Fruit fly (Drosophila melanogaster) whole organism, adult: ENCODE results near the gene CG43446.

Source experiments
- CG12768 ChIP-seq: fragments of 200-800 bp; sonication (Bioruptor generic); optimal IDR thresholded peaks from 2 replicates; lab custom pipeline; 2017; ENCODE audit warnings: missing biosample characterization, missing genetic modification characterization, mild to moderate bottlenecking, moderate library complexity, missing genetic modification reagents
- CG1620 ChIP-seq: fragments of 200-800 bp; sonication (Bioruptor generic); optimal IDR thresholded peaks from 2 replicates; lab custom pipeline; 2016; ENCODE audit warnings: missing biosample characterization, missing genetic modification characterization
- CG33017 ChIP-seq: fragments of 200-800 bp; sonication (Bioruptor generic); optimal IDR thresholded peaks from 2 replicates; lab custom pipeline; 2018; ENCODE audit warnings: missing biosample characterization, mild to moderate bottlenecking, missing genetic modification characterization, moderate library complexity
- CG7045 ChIP-seq: fragments of 200-800 bp; sonication (Bioruptor generic); optimal IDR thresholded peaks from 2 replicates; lab custom pipeline; 2017; ENCODE audit warnings: missing biosample characterization, mild to moderate bottlenecking, missing genetic modification characterization
- Clk ChIP-seq: fragments of 200-800 bp; sonication (Bioruptor generic); optimal IDR thresholded peaks from 2 replicates; lab custom pipeline; 2017; ENCODE audit warnings: missing biosample characterization, missing genetic modification characterization
- Hr96 ChIP-seq: fragments of 200-800 bp; sonication (Bioruptor generic); optimal IDR thresholded peaks from 2 replicates; lab custom pipeline; 2016; ENCODE audit warnings: missing biosample characterization, missing genetic modification characterization
- Mnt ChIP-seq: fragments of 200-800 bp; sonication (Bioruptor generic); optimal IDR thresholded peaks from 2 replicates; lab custom pipeline; 2016; ENCODE audit warnings: missing biosample characterization, mild to moderate bottlenecking, missing genetic modification characterization
- bab1 ChIP-seq: fragments of 200-800 bp; sonication (Bioruptor generic); optimal IDR thresholded peaks from 3 replicates; lab custom pipeline; 2019; ENCODE audit warnings: missing biosample characterization, mild to moderate bottlenecking, missing genetic modification characterization, moderate library complexity
- kay ChIP-seq: fragments of 200-800 bp; sonication (Bioruptor generic); peaks from one replicate; lab custom pipeline; 2016; ENCODE audit warnings: missing biosample characterization, missing genetic modification characterization, borderline replicate concordance
- ovo ChIP-seq: fragments of 200-800 bp; sonication (Bioruptor generic); optimal IDR thresholded peaks from 2 replicates; lab custom pipeline; 2016; ENCODE audit warnings: missing biosample characterization, missing genetic modification characterization
- pad ChIP-seq: fragments of 200-800 bp; sonication (Bioruptor generic); optimal IDR thresholded peaks from 3 replicates; lab custom pipeline; 2017; ENCODE audit warnings: missing biosample characterization, missing genetic modification characterization, mild to moderate bottlenecking, moderate library complexity, missing genetic modification reagents
- tj ChIP-seq: fragments of 200-800 bp; sonication (Bioruptor generic); optimal IDR thresholded peaks from 3 replicates; lab custom pipeline; 2017; ENCODE audit warnings: missing biosample characterization, mild to moderate bottlenecking, missing genetic modification characterization, moderate library complexity
- toe ChIP-seq: fragments of 200-800 bp; sonication (Bioruptor generic); optimal IDR thresholded peaks from 2 replicates; lab custom pipeline; 2016; ENCODE audit warnings: missing biosample characterization, missing genetic modification characterization

DNA sequence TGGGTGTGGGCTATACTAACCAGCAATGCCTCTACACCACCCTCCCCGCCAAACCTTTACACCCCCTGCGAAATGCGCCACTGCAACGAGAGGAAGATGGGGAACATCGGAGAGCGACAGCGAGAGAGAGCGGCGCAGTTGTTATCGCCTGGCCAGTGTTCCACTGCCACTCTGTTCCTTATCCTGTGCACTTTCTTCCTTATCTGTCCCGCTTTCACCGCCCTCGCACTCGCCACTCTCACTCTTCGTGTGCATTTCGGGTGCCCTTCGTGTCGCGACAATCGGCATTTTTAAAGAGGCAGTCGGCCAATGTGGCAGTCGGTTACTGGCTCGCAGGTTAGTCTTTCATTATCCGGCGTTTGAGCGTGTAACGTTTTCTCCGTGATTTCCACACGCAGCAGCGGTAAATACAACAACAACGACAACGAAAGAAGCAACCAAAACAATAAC lies 9.9 kb downstream of the CG43446 start, which contains the start of gene Calx:
- no peak for TF ChIP-seq Clk (GFP tag; lab: Kevin White, UChicago)
- no peak for TF ChIP-seq Hr96
- TF ChIP-seq bab1 (GFP tag; lab: Kevin White, UChicago): no peak
- no peak for TF ChIP-seq CG7045
- TF ChIP-seq tj: no peak
- peak; percentile 38 for TF ChIP-seq Mnt
- TF ChIP-seq pad (GFP tag; lab: Kevin White, UChicago): peak; percentile 41
- TF ChIP-seq CG1620 (GFP tag; lab: Kevin White, UChicago): no peak
- TF ChIP-seq CG12768 (GFP tag; lab: Kevin White, UChicago): no peak
- TF ChIP-seq ovo (GFP tag; lab: Kevin White, UChicago): no peak
- no peak for TF ChIP-seq kay
- TF ChIP-seq CG33017: no peak
- TF ChIP-seq toe (GFP tag; lab: Kevin White, UChicago): no peak
